Worm (Caenorhabditis elegans) whole organism, midembryonic: ENCODE measurements around the gene Y57A10C.8.

ENCODE experiments used
- T22C8.4 ChIP-seq: fragments of 200-800 bp; sonication (Bioruptor generic); IDR thresholded peaks from 2 replicates; pipeline ENCODE4 v1.3.6; 2022; ENCODE audit warnings: missing genetic modification characterization, missing compliant biosample characterization
- klf-2 ChIP-seq: fragments of 200-800 bp; sonication (Bioruptor generic); conservative IDR thresholded peaks from 2 replicates; pipeline ENCODE4 v1.3.6; 2022; ENCODE audit warnings: missing genetic modification reagents, missing genetic modification characterization, missing compliant biosample characterization
- med-1 ChIP-seq: sonication (generic microtip); optimal IDR thresholded peaks from 2 replicates; lab custom pipeline; 2017; ENCODE audit warnings: missing genetic modification characterization, mild to moderate bottlenecking, missing compliant biosample characterization, antibody characterized with exemption, missing genetic modification reagents; ENCODE audit not compliant: insufficient read depth
- tab-1 ChIP-seq: fragments of 200-800 bp; sonication (Bioruptor generic); IDR thresholded peaks from 2 replicates; pipeline ENCODE4 v1.3.6; 2022; ENCODE audit warnings: missing genetic modification characterization, missing compliant biosample characterization
- ztf-23 ChIP-seq: fragments of 200-800 bp; sonication (Bioruptor generic); IDR thresholded peaks from 2 replicates; pipeline ENCODE4 v1.3.6; 2022; ENCODE audit warnings: missing genetic modification reagents, missing genetic modification characterization, missing compliant biosample characterization

DNA sequence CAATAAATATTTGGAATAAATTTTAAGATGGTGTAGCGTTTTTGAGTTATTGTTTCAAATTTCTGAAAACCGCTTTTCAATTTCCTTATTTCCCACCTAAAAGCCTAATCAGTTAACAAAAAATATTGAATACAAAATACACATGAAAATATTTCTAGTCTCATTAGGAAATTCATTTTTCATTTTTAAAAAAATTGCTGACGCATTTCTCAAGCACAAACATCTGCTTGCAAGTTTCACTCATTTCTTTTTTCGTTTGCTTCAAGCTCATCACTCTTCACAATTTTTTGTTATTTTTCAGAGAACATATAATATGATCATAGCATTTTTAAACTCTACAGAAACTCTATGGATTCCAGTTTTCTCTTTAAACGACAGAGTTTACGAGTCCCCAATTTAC is 41.7 kb downstream of the Y57A10C.8 start, which contains the start of gene sre-41:
- TF ChIP-seq klf-2 (GFP tag; lab: Robert Waterston, UW), result no peak
- TF ChIP-seq tab-1 (GFP tag; lab: Robert Waterston, UW), result no peak
- TF ChIP-seq med-1, result no peak
- no peak for TF ChIP-seq T22C8.4
- no peak for TF ChIP-seq ztf-23 (GFP tag; lab: Robert Waterston, UW)
